Worm (Caenorhabditis elegans) whole organism, midembryonic: ENCODE measurements around the gene F44A6.3.

Experiments used
- T22C8.4 ChIP-seq: fragments of 200-800 bp; sonication (Bioruptor generic); IDR thresholded peaks from 2 replicates; pipeline ENCODE4 v1.3.6; 2022; ENCODE audit warnings: missing genetic modification characterization, missing compliant biosample characterization
- cog-1 ChIP-seq: sonication (generic microtip); optimal IDR thresholded peaks from 2 replicates; lab custom pipeline; 2016; ENCODE audit warnings: missing genetic modification characterization, missing compliant biosample characterization
- flt-1 ChIP-seq: fragments of 200-800 bp; sonication (Bioruptor generic); IDR thresholded peaks from 2 replicates; pipeline ENCODE4 v1.3.6; 2022; ENCODE audit warnings: missing genetic modification characterization, missing compliant biosample characterization
- klf-2 ChIP-seq: fragments of 200-800 bp; sonication (Bioruptor generic); conservative IDR thresholded peaks from 2 replicates; pipeline ENCODE4 v1.3.6; 2022; ENCODE audit warnings: missing genetic modification reagents, missing genetic modification characterization, missing compliant biosample characterization
- med-1 ChIP-seq: sonication (generic microtip); optimal IDR thresholded peaks from 2 replicates; lab custom pipeline; 2017; ENCODE audit warnings: missing genetic modification characterization, mild to moderate bottlenecking, missing compliant biosample characterization, antibody characterized with exemption, missing genetic modification reagents; ENCODE audit not compliant: insufficient read depth
- ref-1 ChIP-seq: fragments of 200-800 bp; sonication (Bioruptor generic); conservative IDR thresholded peaks from 2 replicates; pipeline ENCODE4 v1.3.6; 2022; ENCODE audit warnings: missing genetic modification reagents, missing genetic modification characterization, missing compliant biosample characterization
- tab-1 ChIP-seq: fragments of 200-800 bp; sonication (Bioruptor generic); IDR thresholded peaks from 2 replicates; pipeline ENCODE4 v1.3.6; 2022; ENCODE audit warnings: missing genetic modification characterization, missing compliant biosample characterization
- ztf-23 ChIP-seq: fragments of 200-800 bp; sonication (Bioruptor generic); IDR thresholded peaks from 2 replicates; pipeline ENCODE4 v1.3.6; 2022; ENCODE audit warnings: missing genetic modification reagents, missing genetic modification characterization, missing compliant biosample characterization
- ztf-29 ChIP-seq: fragments of 200-800 bp; sonication (Bioruptor generic); IDR thresholded peaks from 2 replicates; pipeline ENCODE4 v1.3.6; 2022; ENCODE audit warnings: missing genetic modification reagents, missing genetic modification characterization, missing compliant biosample characterization

DNA sequence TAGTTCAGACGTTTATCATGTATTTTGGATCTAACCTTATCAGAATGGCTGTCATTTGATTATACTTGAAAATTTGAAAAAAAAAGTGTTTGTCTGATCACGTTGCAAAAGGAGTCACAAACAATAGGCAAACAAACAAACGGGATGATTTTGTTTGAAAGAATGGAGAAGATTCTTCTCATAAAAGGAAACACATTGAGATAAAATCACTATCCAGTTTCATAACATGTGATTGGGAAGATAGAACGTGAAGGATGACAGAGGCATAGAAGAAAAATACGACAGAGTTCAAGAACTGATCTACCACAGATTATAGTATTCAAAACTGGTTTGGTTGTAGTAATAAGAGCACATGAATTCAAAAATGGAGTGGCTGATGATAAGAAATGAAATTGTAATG, 6.2 kb downstream of the F44A6.3 start, which contains the start of gene F44A6.5:
- no peak for TF ChIP-seq flt-1 (GFP tag; lab: Robert Waterston, UW)
- no peak for TF ChIP-seq med-1 (GFP tag; lab: Kevin White, UChicago)
- TF ChIP-seq cog-1 (tag; lab: Kevin White, UChicago): no peak
- no peak for TF ChIP-seq ztf-29 (GFP tag; lab: Robert Waterston, UW)
- no peak for TF ChIP-seq ztf-23 (GFP tag; lab: Robert Waterston, UW)
- TF ChIP-seq klf-2: no peak
- TF ChIP-seq tab-1: no peak
- TF ChIP-seq ref-1 (GFP tag; lab: Robert Waterston, UW): no peak
- no peak for TF ChIP-seq T22C8.4 (GFP tag; lab: Robert Waterston, UW)
